Fruit fly (Drosophila melanogaster): ENCODE results near the gene Leash.

DNA sequence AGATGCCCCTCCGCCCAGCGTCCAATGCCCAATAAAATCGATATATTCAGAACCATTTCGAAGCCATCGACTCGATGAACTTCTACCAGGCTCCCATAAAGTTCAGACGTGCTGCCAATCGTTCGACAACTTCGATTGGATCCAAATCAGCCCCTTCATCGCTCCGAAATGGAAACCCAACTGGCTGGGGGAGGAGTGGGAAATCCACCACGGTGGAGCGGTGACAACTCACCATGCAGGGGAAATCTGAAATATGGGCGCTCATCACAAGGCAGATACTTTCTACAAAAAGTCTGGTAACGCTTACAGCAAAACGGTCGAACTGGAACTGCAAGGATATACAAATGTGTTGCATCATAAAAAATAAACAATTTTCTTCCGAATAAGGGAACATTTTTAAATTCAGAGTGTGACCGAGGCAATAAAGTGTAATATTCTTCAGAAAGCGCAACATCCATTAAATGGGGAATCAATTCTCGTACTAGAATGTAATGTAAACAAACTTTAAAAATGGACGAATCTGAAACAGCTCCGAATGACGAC is 33.0 kb upstream of the Leash start, which contains the start of gene CG4565:
- TF ChIP-seq psq (optimal IDR thresholded peaks at IDR 0.05) (no peak), h (optimal IDR thresholded peaks at IDR 0.05) (no peak), Sin3A (optimal IDR thresholded peaks at IDR 0.05) (no peak)

Data from Kc167 (cell line).